Fruit fly (Drosophila melanogaster) S2 (cell line): ENCODE results near the gene CG7083.

ENCODE experiments used
- CG8478 ChIP-seq: fragments of >200 bp; optimal IDR thresholded peaks from 2 replicates; lab custom pipeline; 2018
- CTCF ChIP-seq, 2 experiments: fragments of >200 bp; optimal IDR thresholded peaks; 2 replicates each; lab custom pipeline; 2018

DNA sequence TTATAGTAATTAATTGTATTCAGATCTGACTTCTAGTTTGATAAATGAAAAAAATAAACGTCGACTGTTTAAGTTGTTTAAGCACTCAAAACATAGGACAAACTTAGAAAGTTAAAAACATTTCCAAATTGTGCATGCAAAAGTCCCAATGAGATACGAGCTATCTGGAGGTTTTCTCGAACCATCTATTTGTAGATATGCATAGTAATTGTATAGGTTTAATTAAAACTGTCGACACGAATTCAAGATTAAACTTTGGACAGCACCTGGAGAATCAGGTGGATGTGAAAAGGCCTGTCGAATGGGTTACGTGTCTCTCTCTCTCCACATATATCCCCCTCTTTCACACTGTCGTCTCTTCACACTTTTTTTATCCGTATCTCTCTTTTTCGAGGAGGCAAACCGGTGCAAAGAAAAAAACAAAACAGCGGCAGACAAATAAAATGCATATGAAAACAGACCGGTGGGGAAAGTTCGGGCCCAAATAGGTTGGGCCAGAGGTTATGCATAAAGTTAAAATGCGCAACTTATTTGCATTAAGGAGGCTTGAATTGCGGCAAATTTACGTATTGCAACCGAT is 19.6 kb downstream of the CG7083 start:
- TF ChIP-seq CTCF (optimal IDR thresholded peaks at IDR 0.05; lab: Kevin White, UChicago) (no peak), CG8478 (lab: Kevin White, UChicago) (no peak)
